ENCODE assay signal across 4 worm cellular contexts in the genomic region with DNA sequence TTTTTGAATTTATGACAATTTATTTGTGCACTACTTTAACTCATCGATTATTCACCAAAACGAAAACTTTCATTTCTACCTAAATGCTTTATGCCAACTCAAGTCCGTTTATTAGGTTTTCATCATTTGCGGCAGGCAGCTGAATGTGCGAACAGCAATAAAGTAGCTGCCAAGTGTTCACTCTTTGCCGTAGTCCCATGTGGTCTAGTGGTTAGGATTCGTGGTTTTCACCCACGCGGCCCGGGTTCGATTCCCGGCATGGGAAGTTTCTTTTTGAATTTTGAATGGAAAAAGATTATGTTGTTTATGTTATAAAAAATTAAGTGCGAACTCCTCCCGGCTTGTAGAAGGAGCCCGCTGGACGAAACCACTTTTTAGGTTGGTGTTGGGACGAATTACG.
TF ChIP-seq lines count a peak whose summit lies in the region.

No protein-coding gene starts in this region.

TF ChIP-seq in whole organism, L2 larva, 48 proteins besides CTCF, POLR2A, EP300 and RAD21:
- TF ChIP-seq lin-39 (tag; optimal IDR thresholded peaks at IDR 0.05; lab: Kevin White, UChicago) (no peak), elt-1 (tag; optimal IDR thresholded peaks at IDR 0.05; lab: Kevin White, UChicago) (no peak), sma-3 (GFP tag; optimal IDR thresholded peaks at IDR 0.05; lab: Kevin White, UChicago) (peak; percentile 39), ceh-82 (tag; optimal IDR thresholded peaks at IDR 0.05; lab: Kevin White, UChicago) (no peak), nhr-129 (tag; optimal IDR thresholded peaks at IDR 0.05; lab: Kevin White, UChicago) (peak; percentile 35), nhr-21 (tag; optimal IDR thresholded peaks at IDR 0.05; lab: Kevin White, UChicago) (peak; percentile 14), mbf-1 (tag; optimal IDR thresholded peaks at IDR 0.05; lab: Kevin White, UChicago) (no peak), elt-3 (tag; optimal IDR thresholded peaks at IDR 0.05; lab: Kevin White, UChicago) (no peak), mdl-1 (tag; optimal IDR thresholded peaks at IDR 0.05; lab: Kevin White, UChicago) (no peak), lsy-2 (tag; optimal IDR thresholded peaks at IDR 0.05; lab: Kevin White, UChicago) (peak in 1 of 2 experiments; percentile 29), ama-1 (optimal IDR thresholded peaks at IDR 0.05; lab: Kevin White, UChicago) (no peak), nhr-237 (tag; optimal IDR thresholded peaks at IDR 0.05; lab: Kevin White, UChicago) (no peak), crh-2 (tag; optimal IDR thresholded peaks at IDR 0.05; lab: Kevin White, UChicago) (peak; percentile 28), F13H6.1 (tag; optimal IDR thresholded peaks at IDR 0.05; lab: Kevin White, UChicago) (peak; percentile 34), lin-13 (GFP tag; optimal IDR thresholded peaks at IDR 0.05; lab: Kevin White, UChicago) (peak; percentile 8), Y55F3AM.14 (GFP tag; optimal IDR thresholded peaks at IDR 0.05; lab: Kevin White, UChicago) (peak; percentile 36), nhr-12 (tag; optimal IDR thresholded peaks at IDR 0.05; lab: Kevin White, UChicago) (no peak), nhr-25 (tag; optimal IDR thresholded peaks at IDR 0.05; lab: Kevin White, UChicago) (no peak), fos-1 (tag; optimal IDR thresholded peaks at IDR 0.05; lab: Kevin White, UChicago) (peak; percentile 44), zag-1 (tag; optimal IDR thresholded peaks at IDR 0.05; lab: Kevin White, UChicago) (no peak), unc-55 (GFP tag; optimal IDR thresholded peaks at IDR 0.05; lab: Kevin White, UChicago) (peak; percentile 42)

TF ChIP-seq in whole organism, L4 larva, 104 proteins besides CTCF, POLR2A, EP300 and RAD21 (continues in another document):
- TF ChIP-seq mxl-2 (GFP tag; conservative IDR thresholded peaks at IDR 0.05; lab: Robert Waterston, UW) (peak; percentile 80), dve-1 (tag; optimal IDR thresholded peaks at IDR 0.05; lab: Kevin White, UChicago; ENCODE audit: insufficient read depth) (peak; percentile 56), aha-1 (tag; lab: Kevin White, UChicago) (peak; percentile 87), F37D6.2 (tag; optimal IDR thresholded peaks at IDR 0.05; lab: Kevin White, UChicago) (peak; percentile 27), zip-2 (tag; optimal IDR thresholded peaks at IDR 0.05; lab: Kevin White, UChicago) (no peak), ceh-62 (tag; optimal IDR thresholded peaks at IDR 0.05; lab: Kevin White, UChicago) (no peak), egl-27 (tag; optimal IDR thresholded peaks at IDR 0.05; lab: Kevin White, UChicago) (no peak), madf-9 (GFP tag; conservative IDR thresholded peaks at IDR 0.05; lab: Robert Waterston, UW) (peak; percentile 77), lin-13 (GFP tag; optimal IDR thresholded peaks at IDR 0.05; lab: Kevin White, UChicago) (peak; percentile 39), nhr-41 (GFP tag; IDR thresholded peaks at IDR 0.05; lab: Robert Waterston, UW) (peak; percentile 51; the same call in 1 of the 2 replicates), nhr-77 (tag; optimal IDR thresholded peaks at IDR 0.05; lab: Kevin White, UChicago) (no peak), zip-11 (GFP tag; IDR thresholded peaks at IDR 0.05; lab: Robert Waterston, UW) (0 out of 2 replicates have a peak, but pooled peaks have one; percentile 62), ceh-82 (tag; optimal IDR thresholded peaks at IDR 0.05; lab: Kevin White, UChicago) (no peak), F26F4.8 (GFP tag; conservative IDR thresholded peaks at IDR 0.05; lab: Robert Waterston, UW) (0 out of 2 replicates have a peak, but pooled peaks have one; percentile 60), nhr-102 (tag; optimal IDR thresholded peaks at IDR 0.05; lab: Kevin White, UChicago) (peak; percentile 53), gei-8 (GFP tag; optimal IDR thresholded peaks at IDR 0.05; lab: Kevin White, UChicago) (peak; percentile 78), nhr-237 (tag; optimal IDR thresholded peaks at IDR 0.05; lab: Kevin White, UChicago) (no peak), mdt-29 (GFP tag; IDR thresholded peaks at IDR 0.05; lab: Robert Waterston, UW) (no peak), mep-1 (tag; optimal IDR thresholded peaks at IDR 0.05; lab: Kevin White, UChicago) (peak; percentile 51), ceh-32 (tag; optimal IDR thresholded peaks at IDR 0.05; lab: Kevin White, UChicago; ENCODE audit: poor library complexity) (no peak), tag-97 (GFP tag; IDR thresholded peaks at IDR 0.05; lab: Robert Waterston, UW) (no peak), T26A8.4 (GFP tag; IDR thresholded peaks at IDR 0.05; lab: Robert Waterston, UW) (no peak; the same call in none of the 2 replicates)

TF ChIP-seq in whole organism, late embryonic, 69 proteins besides CTCF, POLR2A, EP300 and RAD21 (continues in another document):
- TF ChIP-seq odd-2 (tag; optimal IDR thresholded peaks at IDR 0.05; lab: Kevin White, UChicago) (no peak), sox-4 (tag; optimal IDR thresholded peaks at IDR 0.05; lab: Kevin White, UChicago) (peak; percentile 69), Y22D7AL.16 (tag; optimal IDR thresholded peaks at IDR 0.05; lab: Kevin White, UChicago) (peak; percentile 53), madf-2 (tag; optimal IDR thresholded peaks at IDR 0.05; lab: Kevin White, UChicago) (peak; percentile 24), pat-9 (tag; optimal IDR thresholded peaks at IDR 0.05; lab: Kevin White, UChicago) (peak; percentile 59), lin-11 (tag; optimal IDR thresholded peaks at IDR 0.05; lab: Kevin White, UChicago) (peak; percentile 62), tbx-7 (tag; optimal IDR thresholded peaks at IDR 0.05; lab: Kevin White, UChicago) (no peak), elt-2 (tag; optimal IDR thresholded peaks at IDR 0.05; lab: Kevin White, UChicago) (peak; percentile 78), hlh-8 (tag; optimal IDR thresholded peaks at IDR 0.05; lab: Kevin White, UChicago) (no peak), hlh-15 (tag; optimal IDR thresholded peaks at IDR 0.05; lab: Kevin White, UChicago) (no peak), mec-3 (tag; optimal IDR thresholded peaks at IDR 0.05; lab: Kevin White, UChicago; ENCODE audit: borderline replicate concordance) (no peak), nhr-232 (tag; optimal IDR thresholded peaks at IDR 0.05; lab: Kevin White, UChicago) (peak; percentile 68), C08G9.2 (tag; optimal IDR thresholded peaks at IDR 0.05; lab: Kevin White, UChicago) (peak; percentile 66), T23F11.4 (GFP tag; optimal IDR thresholded peaks at IDR 0.05; lab: Kevin White, UChicago) (peak; percentile 10), C38D4.7 (GFP tag; optimal IDR thresholded peaks at IDR 0.05; lab: Kevin White, UChicago) (peak; percentile 64), ceh-22 (tag; optimal IDR thresholded peaks at IDR 0.05; lab: Kevin White, UChicago) (no peak), ets-4 (tag; optimal IDR thresholded peaks at IDR 0.05; lab: Kevin White, UChicago) (no peak), hlh-30 (tag; optimal IDR thresholded peaks at IDR 0.05; lab: Kevin White, UChicago; ENCODE audit: insufficient read depth) (peak; percentile 1), unc-55 (GFP tag; optimal IDR thresholded peaks at IDR 0.05; lab: Kevin White, UChicago) (no peak), ceh-2 (tag; optimal IDR thresholded peaks at IDR 0.05; lab: Kevin White, UChicago) (peak; percentile 34), tbx-2 (tag; optimal IDR thresholded peaks at IDR 0.05; lab: Kevin White, UChicago) (peak; percentile 54), gmeb-2 (tag; optimal IDR thresholded peaks at IDR 0.05; lab: Kevin White, UChicago) (peak; percentile 53), K09A11.1 (tag; optimal IDR thresholded peaks at IDR 0.05; lab: Kevin White, UChicago; ENCODE audit: insufficient read depth) (peak; percentile 25), fkh-10 (GFP tag; optimal IDR thresholded peaks at IDR 0.05; lab: Kevin White, UChicago) (no peak), lim-6 (tag; optimal IDR thresholded peaks at IDR 0.05; lab: Kevin White, UChicago) (no peak)

TF ChIP-seq in whole organism, mixed stage, embryonic, 35 proteins besides CTCF, POLR2A, EP300 and RAD21 (continues in another document):
- TF ChIP-seq ceh-39 (tag; optimal IDR thresholded peaks at IDR 0.05; lab: Kevin White, UChicago) (no peak), zip-8 (tag; optimal IDR thresholded peaks at IDR 0.05; lab: Kevin White, UChicago) (no peak), ces-1 (GFP tag; optimal IDR thresholded peaks at IDR 0.05; lab: Kevin White, UChicago) (peak; percentile 82), elt-3 (tag; optimal IDR thresholded peaks at IDR 0.05; lab: Kevin White, UChicago) (no peak), unc-120 (tag; optimal IDR thresholded peaks at IDR 0.05; lab: Kevin White, UChicago; ENCODE audit: poor library complexity, severe bottlenecking) (peak; percentile 66), nhr-237 (tag; optimal IDR thresholded peaks at IDR 0.05; lab: Kevin White, UChicago) (no peak), nhr-12 (tag; optimal IDR thresholded peaks at IDR 0.05; lab: Kevin White, UChicago) (no peak), hlh-1 (tag; optimal IDR thresholded peaks at IDR 0.05; lab: Kevin White, UChicago) (no peak), tbx-8 (GFP tag; optimal IDR thresholded peaks at IDR 0.05; lab: Kevin White, UChicago) (peak; percentile 82), unc-39 (tag; optimal IDR thresholded peaks at IDR 0.05; lab: Kevin White, UChicago) (no peak), mls-2 (tag; optimal IDR thresholded peaks at IDR 0.05; lab: Kevin White, UChicago) (peak; percentile 90), sem-2 (GFP tag; optimal IDR thresholded peaks at IDR 0.05; lab: Kevin White, UChicago) (peak; percentile 64), nhr-76 (tag; optimal IDR thresholded peaks at IDR 0.05; lab: Kevin White, UChicago) (no peak), M03D4.4 (tag; optimal IDR thresholded peaks at IDR 0.05; lab: Kevin White, UChicago) (peak; percentile 87), ceh-83 (GFP tag; optimal IDR thresholded peaks at IDR 0.05; lab: Kevin White, UChicago) (peak; percentile 89), lin-13 (tag; optimal IDR thresholded peaks at IDR 0.05; lab: Kevin White, UChicago) (no peak), bed-3 (GFP tag; optimal IDR thresholded peaks at IDR 0.05; lab: Kevin White, UChicago) (peak; percentile 71), flh-1 (GFP tag; optimal IDR thresholded peaks at IDR 0.05; lab: Kevin White, UChicago) (peak; percentile 55), mep-1 (tag; optimal IDR thresholded peaks at IDR 0.05; lab: Kevin White, UChicago) (no peak), pha-4 (tag; optimal IDR thresholded peaks at IDR 0.05; lab: Kevin White, UChicago) (no peak), sptf-1 (tag; optimal IDR thresholded peaks at IDR 0.05; lab: Kevin White, UChicago) (peak; percentile 89), ztf-11 (tag; optimal IDR thresholded peaks at IDR 0.05; lab: Kevin White, UChicago) (no peak), elt-1 (tag; optimal IDR thresholded peaks at IDR 0.05; lab: Kevin White, UChicago; ENCODE audit: borderline replicate concordance, insufficient read depth) (no peak), nhr-28 (tag; optimal IDR thresholded peaks at IDR 0.05; lab: Kevin White, UChicago) (no peak), nhr-2 (tag; optimal IDR thresholded peaks at IDR 0.05; lab: Kevin White, UChicago) (no peak), blmp-1 (tag; optimal IDR thresholded peaks at IDR 0.05; lab: Kevin White, UChicago) (no peak), snpc-4 (tag; optimal IDR thresholded peaks at IDR 0.05; lab: Kevin White, UChicago) (no peak), cnd-1 (tag; optimal IDR thresholded peaks at IDR 0.05; lab: Kevin White, UChicago) (peak; percentile 88)
